Fruit fly (Drosophila melanogaster) whole organism, embryonic: Measurements from ENCODE around the gene CG31313.

Experiments used
- Blimp-1 ChIP-seq: fragments of 200-800 bp; sonication (Bioruptor generic); optimal IDR thresholded peaks from 3 replicates; lab custom pipeline; 2018; ENCODE audit warnings: missing biosample characterization, missing genetic modification characterization, mild to moderate bottlenecking, moderate library complexity, missing genetic modification reagents
- CG10431 ChIP-seq: fragments of 200-800 bp; sonication (Bioruptor generic); optimal IDR thresholded peaks from 3 replicates; lab custom pipeline; 2018; ENCODE audit warnings: missing biosample characterization, mild to moderate bottlenecking, missing genetic modification characterization
- CG10565 ChIP-seq: fragments of 200-800 bp; sonication (Bioruptor generic); optimal IDR thresholded peaks from 3 replicates; lab custom pipeline; 2016; ENCODE audit warnings: missing biosample characterization, mild to moderate bottlenecking, missing genetic modification characterization
- CG11247 ChIP-seq: fragments of 200-800 bp; sonication (Bioruptor generic); IDR thresholded peaks from 2 replicates; pipeline ENCODE4 v1.3.6; 2022; ENCODE audit warnings: missing biosample characterization, missing genetic modification characterization
- CG11560 ChIP-seq: fragments of 200-800 bp; sonication (Bioruptor generic); IDR thresholded peaks from 3 replicates; pipeline ENCODE4 v1.3.6; 2022; ENCODE audit warnings: missing biosample characterization, missing genetic modification characterization
- CG12391 ChIP-seq: fragments of 200-800 bp; sonication (Bioruptor generic); optimal IDR thresholded peaks from 3 replicates; lab custom pipeline; 2018; ENCODE audit warnings: missing biosample characterization, mild to moderate bottlenecking, missing genetic modification characterization, moderate library complexity
- CG12942 ChIP-seq: fragments of 200-800 bp; sonication (Bioruptor generic); optimal IDR thresholded peaks from 3 replicates; lab custom pipeline; 2016; ENCODE audit warnings: missing biosample characterization, missing genetic modification characterization
- CG13894 ChIP-seq: fragments of 200-800 bp; sonication (Bioruptor generic); optimal IDR thresholded peaks from 3 replicates; lab custom pipeline; 2018; ENCODE audit warnings: missing biosample characterization, mild to moderate bottlenecking, missing genetic modification characterization, moderate library complexity
- CG15601 ChIP-seq: fragments of 200-800 bp; sonication (Bioruptor generic); optimal IDR thresholded peaks from 3 replicates; lab custom pipeline; 2019; ENCODE audit warnings: missing biosample characterization, mild to moderate bottlenecking, missing genetic modification characterization, moderate library complexity
- CG15696 ChIP-seq: fragments of 200-800 bp; sonication (Bioruptor generic); optimal IDR thresholded peaks from 2 replicates; lab custom pipeline; 2019; ENCODE audit warnings: missing biosample characterization, mild to moderate bottlenecking, missing genetic modification characterization, moderate library complexity
- CG17328 ChIP-seq: fragments of 200-800 bp; sonication (Bioruptor generic); IDR thresholded peaks from 2 replicates; pipeline ENCODE4 v1.3.6; 2022; ENCODE audit warnings: missing biosample characterization, missing genetic modification characterization
- CG1792 ChIP-seq: fragments of 200-800 bp; sonication (Bioruptor generic); optimal IDR thresholded peaks from 2 replicates; lab custom pipeline; 2016; ENCODE audit warnings: missing biosample characterization, missing genetic modification characterization
- CG3065 ChIP-seq: fragments of 200-800 bp; sonication (Bioruptor generic); optimal IDR thresholded peaks from 2 replicates; lab custom pipeline; 2016; ENCODE audit warnings: missing biosample characterization, missing genetic modification characterization
- CG31388 ChIP-seq: fragments of 200-800 bp; sonication (Bioruptor generic); optimal IDR thresholded peaks from 2 replicates; lab custom pipeline; 2016; ENCODE audit warnings: missing biosample characterization, missing genetic modification characterization
- CG3726 ChIP-seq: fragments of 200-800 bp; sonication (Bioruptor generic); IDR thresholded peaks from 3 replicates; pipeline ENCODE4, ENCODE4 v1.3.6; 2022; ENCODE audit warnings: missing biosample characterization, missing genetic modification characterization
- CG4854 ChIP-seq: fragments of 200-800 bp; sonication (Bioruptor generic); optimal IDR thresholded peaks from 2 replicates; lab custom pipeline; 2016; ENCODE audit warnings: missing biosample characterization, missing genetic modification characterization, inconsistent platforms
- CG6272 ChIP-seq: fragments of 200-800 bp; sonication (Bioruptor generic); IDR thresholded peaks from 2 replicates; pipeline ENCODE4 v1.3.6; 2022; ENCODE audit warnings: missing biosample characterization, missing genetic modification characterization
- CG6765 ChIP-seq: fragments of 200-800 bp; sonication (Bioruptor generic); optimal IDR thresholded peaks from 3 replicates; lab custom pipeline; 2017; ENCODE audit warnings: missing biosample characterization, mild to moderate bottlenecking, missing genetic modification characterization
- CG7839 ChIP-seq: fragments of 200-800 bp; sonication (Bioruptor generic); optimal IDR thresholded peaks from 3 replicates; lab custom pipeline; 2018; ENCODE audit warnings: missing biosample characterization, mild to moderate bottlenecking, missing genetic modification characterization, moderate library complexity
- CG8089 ChIP-seq: fragments of 200-800 bp; sonication (Bioruptor generic); optimal IDR thresholded peaks from 3 replicates; lab custom pipeline; 2016; ENCODE audit warnings: missing biosample characterization, missing genetic modification characterization
- CG8281 ChIP-seq: fragments of 200-800 bp; sonication (Bioruptor generic); optimal IDR thresholded peaks from 2 replicates; lab custom pipeline; 2018; ENCODE audit warnings: missing biosample characterization, mild to moderate bottlenecking, missing genetic modification characterization, moderate library complexity
- CG8924 ChIP-seq: fragments of 200-800 bp; optimal IDR thresholded peaks from 3 replicates; lab custom pipeline; 2019; ENCODE audit warnings: missing biosample characterization, mild to moderate bottlenecking, missing genetic modification characterization, moderate library complexity
- Dbx ChIP-seq: fragments of 200-800 bp; sonication (Bioruptor generic); IDR thresholded peaks from 3 replicates; pipeline ENCODE4 v1.3.6; 2022; ENCODE audit warnings: missing biosample characterization, missing genetic modification characterization
- ERR ChIP-seq: fragments of 200-800 bp; sonication (Bioruptor generic); optimal IDR thresholded peaks from 2 replicates; lab custom pipeline; 2016; ENCODE audit warnings: missing biosample characterization, missing genetic modification characterization
- HLH3B ChIP-seq: fragments of 200-800 bp; sonication (Bioruptor generic); IDR thresholded peaks from 2 replicates; pipeline ENCODE4 v1.3.6; 2022; ENCODE audit warnings: missing biosample characterization, missing genetic modification characterization
- HLH4C ChIP-seq: fragments of 200-800 bp; sonication (Bioruptor generic); IDR thresholded peaks from 3 replicates; pipeline ENCODE4 v1.3.6; 2022; ENCODE audit warnings: missing biosample characterization, missing genetic modification characterization; ENCODE audit not compliant: partially characterized antibody
- NFAT ChIP-seq: fragments of 200-800 bp; sonication (Bioruptor generic); IDR thresholded peaks from 2 replicates; pipeline ENCODE4 v1.3.6; 2022; ENCODE audit warnings: missing biosample characterization, missing genetic modification characterization
- PHDP ChIP-seq: fragments of 200-800 bp; sonication (Bioruptor generic); optimal IDR thresholded peaks from 3 replicates; lab custom pipeline; 2018; ENCODE audit warnings: missing biosample characterization, mild to moderate bottlenecking, missing genetic modification characterization, moderate library complexity
- Poxn ChIP-seq: fragments of 200-800 bp; sonication (Bioruptor generic); IDR thresholded peaks from 2 replicates; pipeline ENCODE4 v1.3.6; 2022; ENCODE audit warnings: missing biosample characterization, missing genetic modification characterization
- Usf ChIP-seq: fragments of 200-800 bp; sonication (Bioruptor generic); optimal IDR thresholded peaks from 2 replicates; lab custom pipeline; 2017; ENCODE audit warnings: missing genotype, missing biosample characterization, missing genetic modification characterization
- ara ChIP-seq: fragments of 200-800 bp; sonication (Bioruptor generic); IDR thresholded peaks from 2 replicates; pipeline ENCODE4 v1.3.6; 2022; ENCODE audit warnings: missing biosample characterization, missing genetic modification characterization
- bbx ChIP-seq: fragments of 200-800 bp; sonication (Bioruptor generic); IDR thresholded peaks from 2 replicates; pipeline ENCODE4 v1.3.6; 2022; ENCODE audit warnings: missing biosample characterization, missing genetic modification characterization; ENCODE audit not compliant: partially characterized antibody
- cato ChIP-seq: fragments of 200-800 bp; sonication (Bioruptor generic); optimal IDR thresholded peaks from 2 replicates; lab custom pipeline; 2016; ENCODE audit warnings: missing biosample characterization, missing genetic modification characterization, borderline replicate concordance
- corto ChIP-seq: fragments of 200-800 bp; sonication (Bioruptor generic); optimal IDR thresholded peaks from 2 replicates; lab custom pipeline; 2016; ENCODE audit warnings: missing biosample characterization, mild to moderate bottlenecking, missing genetic modification characterization, moderate library complexity
- dan ChIP-seq: fragments of 200-800 bp; sonication (Bioruptor generic); IDR thresholded peaks from 2 replicates; pipeline ENCODE4 v1.3.6; 2022; ENCODE audit warnings: missing biosample characterization, missing genetic modification characterization
- eyg ChIP-seq: fragments of 200-800 bp; sonication (Bioruptor generic); optimal IDR thresholded peaks from 3 replicates; lab custom pipeline; 2016; ENCODE audit warnings: missing biosample characterization, missing genetic modification characterization
- fru ChIP-seq: fragments of >200 bp; optimal IDR thresholded peaks from 2 replicates; lab custom pipeline; 2017
- gt ChIP-seq: fragments of 200-800 bp; sonication (Bioruptor generic); IDR thresholded peaks from 2 replicates; pipeline ENCODE4 v1.3.6; 2022; ENCODE audit warnings: missing biosample characterization, missing genetic modification characterization
- hkb ChIP-seq, 2 experiments: fragments of 200-800 bp in 1 of 2; fragments of >200 bp in 1 of 2; sonication (Bioruptor generic) in 1 of 2; IDR thresholded peaks in 1 of 2; optimal IDR thresholded peaks in 1 of 2; 2 replicates each; pipeline versions ENCODE4 v1.3.6 to Lab custom; 2017 to 2022; ENCODE audit warnings: missing biosample characterization in 1 of 2, missing genetic modification characterization in 1 of 2
- lilli ChIP-seq: fragments of 200-800 bp; sonication (Bioruptor generic); optimal IDR thresholded peaks from 3 replicates; lab custom pipeline; 2016; ENCODE audit warnings: missing biosample characterization, missing genetic modification characterization
- prd ChIP-seq, 3 experiments: fragments of >200 bp in 2 of 3; fragments of 200-800 bp in 1 of 3; sonication (Bioruptor generic) in 1 of 3; optimal IDR thresholded peaks in 2 of 3; IDR thresholded peaks in 1 of 3; 2 replicates in 2 of 3; 3 replicates in 1 of 3; pipeline versions ENCODE4 v1.3.6 to Lab custom; 2017 to 2022; ENCODE audit warnings: missing biosample characterization in 1 of 3, missing genetic modification characterization in 1 of 3
- sd ChIP-seq: fragments of 200-800 bp; sonication (Bioruptor generic); optimal IDR thresholded peaks from 3 replicates; lab custom pipeline; 2018; ENCODE audit warnings: missing biosample characterization, mild to moderate bottlenecking, missing genetic modification characterization, moderate library complexity
- shn ChIP-seq: fragments of 200-800 bp; sonication (Bioruptor generic); optimal IDR thresholded peaks from 3 replicates; lab custom pipeline; 2016; ENCODE audit warnings: missing biosample characterization, missing genetic modification characterization
- slp2 ChIP-seq: fragments of 200-800 bp; sonication (Bioruptor generic); optimal IDR thresholded peaks from 2 replicates; lab custom pipeline; 2016; ENCODE audit warnings: missing biosample characterization, missing genetic modification characterization
- stwl ChIP-seq: fragments of 200-800 bp; sonication (Bioruptor generic); optimal IDR thresholded peaks from 3 replicates; lab custom pipeline; 2018; ENCODE audit warnings: missing biosample characterization, mild to moderate bottlenecking, missing genetic modification characterization, moderate library complexity
- ttk ChIP-seq: fragments of 200-800 bp; sonication (Bioruptor generic); IDR thresholded peaks from 2 replicates; pipeline ENCODE4 v2.1.2; 2022; ENCODE audit warnings: missing biosample characterization, missing genetic modification characterization
- unpg ChIP-seq: fragments of 200-800 bp; sonication (Bioruptor generic); optimal IDR thresholded peaks from 3 replicates; lab custom pipeline; 2018; ENCODE audit warnings: missing biosample characterization, mild to moderate bottlenecking, missing genetic modification characterization, moderate library complexity
- wdn ChIP-seq: fragments of 200-800 bp; sonication (Bioruptor generic); IDR thresholded peaks from 2 replicates; pipeline ENCODE4 v1.3.6; 2022; ENCODE audit warnings: missing biosample characterization, missing genetic modification characterization
- z ChIP-seq: fragments of 200-800 bp; sonication (Bioruptor generic); IDR thresholded peaks from 3 replicates; pipeline ENCODE4 v1.3.6; 2022; ENCODE audit warnings: missing biosample characterization, missing genetic modification characterization

The CG31313 gene

DNA sequence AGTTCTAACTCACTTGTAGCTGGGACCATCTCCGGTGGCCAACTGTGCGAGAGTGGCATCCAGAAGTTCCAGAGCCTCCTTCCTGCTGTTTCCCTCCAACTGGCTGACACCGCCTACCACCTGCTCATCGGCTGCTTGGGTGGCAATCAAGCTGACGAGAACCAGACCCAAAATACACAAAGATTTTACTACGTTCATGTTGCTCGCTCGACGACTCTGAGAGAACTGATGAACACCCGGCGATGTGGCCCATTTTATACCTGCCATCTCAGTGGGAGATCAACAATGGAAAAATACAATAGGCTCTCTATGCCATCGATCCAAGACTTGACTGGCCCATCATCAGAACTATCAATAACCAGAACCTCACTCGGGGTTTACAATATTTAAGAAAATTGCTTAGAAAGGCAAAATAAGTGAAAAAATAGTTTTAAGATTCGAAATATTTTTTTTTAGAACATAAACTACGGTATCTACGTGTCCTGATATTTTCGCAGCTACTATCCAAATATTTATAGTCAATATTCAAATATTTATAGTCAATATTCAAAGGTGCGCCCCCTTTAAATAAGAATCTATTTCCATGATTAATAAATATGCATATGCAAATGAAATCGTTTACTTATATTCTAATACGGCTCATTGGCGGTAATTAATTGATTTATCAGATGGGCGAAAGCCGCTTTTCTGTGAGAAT lies 2.3 kb upstream of the CG31313 start, which contains the start of gene Cys (continued):
- TF ChIP-seq sd (no peak), CG6765 (GFP tag; lab: Kevin White, UChicago) (peak; percentile 30), shn (GFP tag; lab: Kevin White, UChicago) (no peak), CG3726 (GFP tag; lab: Robert Waterston, UW) (no peak), HLH3B (GFP tag; lab: Robert Waterston, UW) (no peak), CG6272 (GFP tag; lab: Robert Waterston, UW) (no peak), eyg (GFP tag; lab: Kevin White, UChicago) (no peak), CG7839 (tag; lab: Kevin White, UChicago) (peak; percentile 39), lilli (GFP tag; lab: Kevin White, UChicago) (peak; percentile 35), CG10431 (GFP tag; lab: Kevin White, UChicago) (no peak), ttk (GFP tag; lab: Robert Waterston, UW) (no peak), CG13894 (peak; percentile 73), PHDP (peak; percentile 56), CG15601 (tag; lab: Kevin White, UChicago) (peak; percentile 26), CG11560 (tag; lab: Robert Waterston, UW) (no peak), CG11247 (GFP tag; lab: Robert Waterston, UW) (no peak), gt (no peak), CG12942 (GFP tag; lab: Kevin White, UChicago) (no peak), CG10565 (GFP tag; lab: Kevin White, UChicago) (no peak), corto (GFP tag; lab: Kevin White, UChicago) (no peak), slp2 (GFP tag; lab: Kevin White, UChicago) (no peak), Dbx (GFP tag; lab: Robert Waterston, UW) (no peak; the same call in 2 of the 3 replicates), CG8089 (no peak), CG17328 (GFP tag; lab: Robert Waterston, UW) (peak; percentile 36; the same call in 1 of the 2 replicates), CG8924 (tag; lab: Kevin White, UChicago) (no peak), dan (no peak), CG12391 (no peak), Poxn (GFP tag; lab: Robert Waterston, UW) (no peak), wdn (GFP tag; lab: Robert Waterston, UW) (0 out of 2 replicates have a peak, but pooled peaks have one; percentile 28), Usf (no peak), CG4854 (GFP tag; lab: Kevin White, UChicago) (no peak), stwl (no peak), Blimp-1 (GFP tag; lab: Kevin White, UChicago) (peak; percentile 1), CG3065 (GFP tag; lab: Kevin White, UChicago) (no peak), bbx (GFP tag; lab: Robert Waterston, UW) (no peak), z (0 out of 3 replicates have a peak, but pooled peaks have one; percentile 61), fru (no peak), CG1792 (GFP tag; lab: Kevin White, UChicago) (no peak), ara (GFP tag; lab: Robert Waterston, UW) (no peak), CG15696 (tag; lab: Kevin White, UChicago) (no peak), CG8281 (tag; lab: Kevin White, UChicago) (peak; percentile 55), hkb (optimal IDR thresholded peaks at IDR 0.05; lab: Kevin White, UChicago) (no peak), hkb (GFP tag; IDR thresholded peaks at IDR 0.05; lab: Robert Waterston, UW) (no peak), NFAT (peak; percentile 87; the same call in 1 of the 2 replicates), prd (optimal IDR thresholded peaks at IDR 0.05; lab: Kevin White, UChicago) (no peak), prd (GFP tag; IDR thresholded peaks at IDR 0.05; lab: Robert Waterston, UW) (peak; percentile 22; the same call in 1 of the 3 replicates), HLH4C (0 out of 3 replicates have a peak, but pooled peaks have one; percentile 12), unpg (peak; percentile 19), CG31388 (GFP tag; lab: Kevin White, UChicago) (no peak), cato (GFP tag; lab: Kevin White, UChicago) (no peak), ERR (GFP tag; lab: Kevin White, UChicago) (no peak)
